Fruit fly (Drosophila melanogaster): ENCODE measurements around the gene grk.
A peak's percentile ranks its signal among the peaks of the same experiment; 100 is the strongest.

Gene grk

dm6 chr2L:8477971-8478370, 44.6 kb upstream of the grk start (continued):
- peak; percentile 55 for TF ChIP-seq CG14710 (tag; optimal IDR thresholded peaks at IDR 0.05)
- no peak for TF ChIP-seq pros (GFP tag; optimal IDR thresholded peaks at IDR 0.05)
- TF ChIP-seq D19B (GFP tag; optimal IDR thresholded peaks at IDR 0.05), result no peak
- TF ChIP-seq ewg (GFP tag; optimal IDR thresholded peaks at IDR 0.05), result no peak
- no peak for TF ChIP-seq tll (GFP tag; optimal IDR thresholded peaks at IDR 0.05)
- no peak for TF ChIP-seq CG12391 (tag; optimal IDR thresholded peaks at IDR 0.05)
- no peak for TF ChIP-seq gt (GFP tag; IDR thresholded peaks at IDR 0.05)
- peak; percentile 54 for TF ChIP-seq CG14860 (GFP tag; IDR thresholded peaks at IDR 0.05; ENCODE audit: partially characterized antibody)
- no peak for TF ChIP-seq CG33557 (GFP tag; optimal IDR thresholded peaks at IDR 0.05)
- TF ChIP-seq sd (tag; optimal IDR thresholded peaks at IDR 0.05), result no peak
- no peak for TF ChIP-seq CG10366 (GFP tag; IDR thresholded peaks at IDR 0.05)
- TF ChIP-seq CG12104 (GFP tag; optimal IDR thresholded peaks at IDR 0.05), result no peak
- no peak for TF ChIP-seq Atf-2 (GFP tag; optimal IDR thresholded peaks at IDR 0.05)
- TF ChIP-seq BEAF-32 (GFP tag; optimal IDR thresholded peaks at IDR 0.05), result peak; percentile 54
- TF ChIP-seq jigr1 (GFP tag; IDR thresholded peaks at IDR 0.05), result no peak
- TF ChIP-seq CG17612 (GFP tag; IDR thresholded peaks at IDR 0.05), result no peak
- no peak for TF ChIP-seq crol (GFP tag; IDR thresholded peaks at IDR 0.05)
- TF ChIP-seq caup (GFP tag; optimal IDR thresholded peaks at IDR 0.05; ENCODE audit: severe bottlenecking), result no peak
- no peak for TF ChIP-seq CG16863 (GFP tag; optimal IDR thresholded peaks at IDR 0.05)
- TF ChIP-seq CG12744 (GFP tag; optimal IDR thresholded peaks at IDR 0.05), result no peak
- TF ChIP-seq E2f1 (GFP tag; IDR thresholded peaks at IDR 0.05), result no peak
- TF ChIP-seq CG6765 (GFP tag; optimal IDR thresholded peaks at IDR 0.05), result no peak
- no peak for TF ChIP-seq ash1 (GFP tag; optimal IDR thresholded peaks at IDR 0.05)
- TF ChIP-seq kah (GFP tag; optimal IDR thresholded peaks at IDR 0.05), result no peak
- no peak for TF ChIP-seq scrt (GFP tag; optimal IDR thresholded peaks at IDR 0.05)
- no peak for TF ChIP-seq nerfin-2 (GFP tag; IDR thresholded peaks at IDR 0.05; ENCODE audit: partially characterized antibody)
- TF ChIP-seq CG10431 (GFP tag; optimal IDR thresholded peaks at IDR 0.05), result no peak
- 0 out of 2 replicates have a peak, but pooled peaks have one; percentile 29 for TF ChIP-seq ato (GFP tag; IDR thresholded peaks at IDR 0.05; ENCODE audit: partially characterized antibody)
- TF ChIP-seq HmgZ (tag; optimal IDR thresholded peaks at IDR 0.05), result peak; percentile 51
- no peak for TF ChIP-seq ttk (GFP tag; IDR thresholded peaks at IDR 0.05)
- TF ChIP-seq pan (optimal IDR thresholded peaks at IDR 0.05), result no peak
- no peak for TF ChIP-seq pan (GFP tag; optimal IDR thresholded peaks at IDR 0.05 in 1 of 2, IDR thresholded peaks at IDR 0.05 in 1 of 2)
- TF ChIP-seq CG12942 (GFP tag; optimal IDR thresholded peaks at IDR 0.05), result no peak
- TF ChIP-seq CG17829 (tag; optimal IDR thresholded peaks at IDR 0.05), result peak; percentile 23
- no peak for TF ChIP-seq sens-2 (GFP tag; IDR thresholded peaks at IDR 0.05)
- peak; percentile 36; the same call in 2 of the 3 replicates for TF ChIP-seq vnd (GFP tag; IDR thresholded peaks at IDR 0.05; ENCODE audit: partially characterized antibody)
- TF ChIP-seq CG10274 (GFP tag; optimal IDR thresholded peaks at IDR 0.05), result no peak
- no peak for TF ChIP-seq CG18599 (GFP tag; optimal IDR thresholded peaks at IDR 0.05)
- TF ChIP-seq br (optimal IDR thresholded peaks at IDR 0.05), result no peak
- TF ChIP-seq CG2875 (GFP tag; optimal IDR thresholded peaks at IDR 0.05), result no peak
- no peak for TF ChIP-seq Hey (tag; optimal IDR thresholded peaks at IDR 0.05)
- no peak for TF ChIP-seq CkIIα-i1 (GFP tag; IDR thresholded peaks at IDR 0.05)
- TF ChIP-seq wdn (GFP tag; IDR thresholded peaks at IDR 0.05), result no peak
- no peak for TF ChIP-seq Hr39 (optimal IDR thresholded peaks at IDR 0.05)
- TF ChIP-seq CG12236 (GFP tag; optimal IDR thresholded peaks at IDR 0.05), result no peak
- no peak for TF ChIP-seq CG11723 (GFP tag; optimal IDR thresholded peaks at IDR 0.05)
- no peak for TF ChIP-seq CG9876 (GFP tag; optimal IDR thresholded peaks at IDR 0.05)
- TF ChIP-seq CG2129 (GFP tag; IDR thresholded peaks at IDR 0.05; ENCODE audit: partially characterized antibody), result no peak
- no peak for TF ChIP-seq CG17802 (tag; optimal IDR thresholded peaks at IDR 0.05)
- no peak for TF ChIP-seq CG4854 (GFP tag; optimal IDR thresholded peaks at IDR 0.05)
- no peak for TF ChIP-seq peb (GFP tag; IDR thresholded peaks at IDR 0.05)
- no peak for TF ChIP-seq CG2889 (GFP tag; IDR thresholded peaks at IDR 0.05)

All from whole organism, embryonic.